Worm (Caenorhabditis elegans): ENCODE data around the gene ZK652.8.

ZK652.8 gene

DNA sequence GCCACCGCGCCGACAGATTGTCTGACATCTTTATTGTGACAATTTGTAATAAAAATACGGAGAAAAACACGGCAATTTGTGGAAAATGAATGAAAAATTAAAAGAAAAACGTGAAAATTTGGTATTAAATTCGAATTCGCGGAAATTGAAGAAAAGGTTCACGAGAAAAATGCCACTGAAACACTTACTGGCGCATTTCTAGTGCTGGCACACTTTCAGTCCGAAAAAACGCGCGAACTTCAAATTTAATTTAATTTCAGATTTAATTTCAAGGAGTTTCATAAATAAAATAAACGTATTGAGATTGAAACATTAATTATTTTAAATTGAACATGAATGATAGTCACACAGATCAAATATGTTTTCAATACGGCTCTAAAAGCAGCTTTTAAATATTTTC, 48.1 kb downstream of the ZK652.8 start, which contains the start of gene cyk-7 (continued):
- TF ChIP-seq ceh-58 (GFP tag; IDR thresholded peaks at IDR 0.05) = no peak
- TF ChIP-seq attf-3 (GFP tag; conservative IDR thresholded peaks at IDR 0.05) = peak; percentile 44; the same call in 1 of the 2 replicates
- TF ChIP-seq tlf-1 (GFP tag; optimal IDR thresholded peaks at IDR 0.05) = peak; percentile 26
- no peak for TF ChIP-seq B0261.1 (tag; optimal IDR thresholded peaks at IDR 0.05)
- TF ChIP-seq snpc-3.4 (tag; optimal IDR thresholded peaks at IDR 0.05) = peak; percentile 55
- TF ChIP-seq C06A6.2 (GFP tag; conservative IDR thresholded peaks at IDR 0.05) = no peak
- no peak for TF ChIP-seq F22D6.2 (tag; optimal IDR thresholded peaks at IDR 0.05)
- TF ChIP-seq zim-3 (tag; optimal IDR thresholded peaks at IDR 0.05) = no peak
- TF ChIP-seq ceh-100 (GFP tag; IDR thresholded peaks at IDR 0.05) = 0 out of 2 replicates have a peak, but pooled peaks have one; percentile 13
- TF ChIP-seq efl-1 (GFP tag; optimal IDR thresholded peaks at IDR 0.05) = peak; percentile 77
- no peak; the same call in 1 of the 2 replicates for TF ChIP-seq Y53G8AR.9 (GFP tag; conservative IDR thresholded peaks at IDR 0.05)
- TF ChIP-seq hrde-1 (tag; optimal IDR thresholded peaks at IDR 0.05; ENCODE audit: borderline replicate concordance) = no peak
- TF ChIP-seq cebp-1 (GFP tag; IDR thresholded peaks at IDR 0.05) = no peak
- no peak for TF ChIP-seq cebp-1 (tag; optimal IDR thresholded peaks at IDR 0.05)
- TF ChIP-seq ztf-3 (GFP tag; optimal IDR thresholded peaks at IDR 0.05) = no peak
- peak; percentile 13 for TF ChIP-seq F49E8.2 (tag; optimal IDR thresholded peaks at IDR 0.05; ENCODE audit: insufficient read depth)
- TF ChIP-seq dpff-1 (tag; optimal IDR thresholded peaks at IDR 0.05) = no peak
- TF ChIP-seq K12H6.12 (tag; optimal IDR thresholded peaks at IDR 0.05) = no peak
- no peak for TF ChIP-seq ztf-22 (GFP tag; optimal IDR thresholded peaks at IDR 0.05)
- no peak for TF ChIP-seq B0336.3 (GFP tag; IDR thresholded peaks at IDR 0.05)
- no peak for TF ChIP-seq nhr-27 (tag; optimal IDR thresholded peaks at IDR 0.05)
- no peak for TF ChIP-seq T07F8.4 (tag; optimal IDR thresholded peaks at IDR 0.05)
- TF ChIP-seq bed-2 (GFP tag; IDR thresholded peaks at IDR 0.05) = no peak
- TF ChIP-seq zfh-2 (GFP tag; conservative IDR thresholded peaks at IDR 0.05) = no peak
- no peak for TF ChIP-seq die-1 (tag; optimal IDR thresholded peaks at IDR 0.05)
- TF ChIP-seq mes-4 (tag; optimal IDR thresholded peaks at IDR 0.05) = no peak
- TF ChIP-seq lsl-1 (GFP tag; optimal IDR thresholded peaks at IDR 0.05) = peak; percentile 74
- no peak; the same call in 1 of the 2 replicates for TF ChIP-seq nfyb-1 (GFP tag; IDR thresholded peaks at IDR 0.05)
- no peak for TF ChIP-seq tbx-9 (tag; optimal IDR thresholded peaks at IDR 0.05; ENCODE audit: borderline replicate concordance)
- TF ChIP-seq rpc-1 (optimal IDR thresholded peaks at IDR 0.05) = no peak
- TF ChIP-seq rpc-1 (tag; optimal IDR thresholded peaks at IDR 0.05) = no peak
- no peak for TF ChIP-seq Y67H2A.10 (GFP tag; conservative IDR thresholded peaks at IDR 0.05)
- TF ChIP-seq ztf-25 (GFP tag; IDR thresholded peaks at IDR 0.05) = no peak
- TF ChIP-seq D2030.7 (GFP tag; IDR thresholded peaks at IDR 0.05) = peak; percentile 61
- peak; percentile 64 for TF ChIP-seq him-1 (tag; optimal IDR thresholded peaks at IDR 0.05)
- TF ChIP-seq sptf-2 (GFP tag; optimal IDR thresholded peaks at IDR 0.05) = no peak
- no peak for TF ChIP-seq F57A8.1 (GFP tag; optimal IDR thresholded peaks at IDR 0.05)
- no peak for TF ChIP-seq lir-1 (GFP tag; conservative IDR thresholded peaks at IDR 0.05)
- TF ChIP-seq madf-8 (GFP tag; conservative IDR thresholded peaks at IDR 0.05) = peak; percentile 56
- peak; percentile 69 for TF ChIP-seq F33H1.4 (GFP tag; IDR thresholded peaks at IDR 0.05)
- TF ChIP-seq mcd-1 (GFP tag; IDR thresholded peaks at IDR 0.05) = no peak
- no peak for TF ChIP-seq Y79H2A.3 (GFP tag; conservative IDR thresholded peaks at IDR 0.05)
- peak; percentile 85 for TF ChIP-seq snpc-1.3 (tag; optimal IDR thresholded peaks at IDR 0.05; ENCODE audit: insufficient read depth)
- no peak for TF ChIP-seq egrh-3 (GFP tag; IDR thresholded peaks at IDR 0.05)
- TF ChIP-seq F52B5.7 (tag; optimal IDR thresholded peaks at IDR 0.05) = no peak
- no peak for TF ChIP-seq egl-44 (GFP tag; IDR thresholded peaks at IDR 0.05)
- peak; percentile 59; the same call in 1 of the 2 replicates for TF ChIP-seq ceh-91 (GFP tag; IDR thresholded peaks at IDR 0.05)
- no peak for TF ChIP-seq madf-10 (tag; optimal IDR thresholded peaks at IDR 0.05)
- peak; percentile 21 to 78 (median 51) for TF ChIP-seq lin-35 (GFP tag; optimal IDR thresholded peaks at IDR 0.05)

All from whole organism, young adult.